Worm (Caenorhabditis elegans) whole organism, young adult: ENCODE results near the gene F22E5.22.
A peak's percentile ranks its signal among the peaks of the same experiment; 100 is the strongest.
"Not testable (repeated sequence)": the region's sequence is repeated elsewhere in the genome, so short reads cannot be mapped to it uniquely, and the experiment has no call there.

Experiments used
- B0336.3 ChIP-seq: fragments of 200-800 bp; sonication (Bioruptor generic); IDR thresholded peaks from 2 replicates; pipeline ENCODE4 v1.3.6; 2022; ENCODE audit warnings: missing genetic modification characterization, missing compliant biosample characterization
- D2030.7 ChIP-seq: fragments of 200-800 bp; sonication (Bioruptor generic); IDR thresholded peaks from 2 replicates; pipeline ENCODE4 v1.3.6; 2022; ENCODE audit warnings: missing genetic modification reagents, missing genetic modification characterization, missing compliant biosample characterization
- F23B12.7 ChIP-seq: sonication (generic microtip); optimal IDR thresholded peaks from 2 replicates; lab custom pipeline; 2017; ENCODE audit warnings: missing genetic modification characterization, mild to moderate bottlenecking, missing compliant biosample characterization, antibody characterized with exemption, moderate library complexity; ENCODE audit not compliant: insufficient read depth
- F52B5.7 ChIP-seq: sonication (generic microtip); optimal IDR thresholded peaks from 2 replicates; lab custom pipeline; 2016; ENCODE audit warnings: mild to moderate bottlenecking, missing genetic modification characterization, missing compliant biosample characterization
- aptf-2 ChIP-seq: fragments of 200-800 bp; sonication (Bioruptor generic); conservative IDR thresholded peaks from 2 replicates; pipeline ENCODE4 v1.3.6; 2022; ENCODE audit warnings: missing genetic modification reagents, missing genetic modification characterization, missing compliant biosample characterization
- atf-7 ChIP-seq: sonication (generic microtip); optimal IDR thresholded peaks from 2 replicates; lab custom pipeline; 2017; ENCODE audit warnings: mild to moderate bottlenecking, missing genetic modification characterization, missing compliant biosample characterization
- athp-1 ChIP-seq: sonication (generic microtip); optimal IDR thresholded peaks from 2 replicates; lab custom pipeline; 2017; ENCODE audit warnings: mild to moderate bottlenecking, missing genetic modification characterization, missing compliant biosample characterization
- attf-3 ChIP-seq: fragments of 200-800 bp; sonication (Bioruptor generic); conservative IDR thresholded peaks from 2 replicates; pipeline ENCODE4 v1.3.6; 2022; ENCODE audit warnings: missing genetic modification reagents, missing genetic modification characterization, missing compliant biosample characterization
- ccch-3 ChIP-seq: fragments of 200-800 bp; sonication (Bioruptor generic); optimal IDR thresholded peaks from 2 replicates; lab custom pipeline; 2018; ENCODE audit warnings: mild to moderate bottlenecking, missing genetic modification characterization, missing compliant biosample characterization
- cebp-1 ChIP-seq, 2 experiments: fragments of 200-800 bp in 1 of 2; sonication (Bioruptor generic) in 1 of 2; sonication (generic microtip) in 1 of 2; IDR thresholded peaks in 1 of 2; optimal IDR thresholded peaks in 1 of 2; 2 replicates each; pipeline versions ENCODE4 v1.3.6 to Lab custom; 2017 to 2022; ENCODE audit warnings: missing compliant biosample characterization in 2 of 2, missing genetic modification characterization in 2 of 2, mild to moderate bottlenecking in 1 of 2, missing genetic modification reagents in 1 of 2, moderate library complexity in 1 of 2
- ceh-40 ChIP-seq: fragments of 200-800 bp; sonication (Bioruptor generic); IDR thresholded peaks from 2 replicates; pipeline ENCODE4 v1.3.6; 2022; ENCODE audit warnings: missing genetic modification characterization, missing compliant biosample characterization
- ceh-79 ChIP-seq: sonication (generic microtip); optimal IDR thresholded peaks from 2 replicates; lab custom pipeline; 2017; ENCODE audit warnings: mild to moderate bottlenecking, missing genetic modification characterization, missing compliant biosample characterization
- dox-1 ChIP-seq: fragments of 200-800 bp; sonication (Bioruptor generic); IDR thresholded peaks from 2 replicates; pipeline ENCODE4 v1.3.6; 2022; ENCODE audit warnings: missing genetic modification reagents, missing genetic modification characterization, missing compliant biosample characterization
- efl-1 ChIP-seq: fragments of 150-350 bp; optimal IDR thresholded peaks from 2 replicates; lab custom pipeline; 2014; ENCODE audit warnings: missing biosample characterization, missing genetic modification reagents, missing genetic modification characterization
- egl-44 ChIP-seq: fragments of 200-800 bp; sonication (Bioruptor generic); IDR thresholded peaks from 2 replicates; pipeline ENCODE4 v1.3.6; 2022; ENCODE audit warnings: missing genetic modification reagents, missing genetic modification characterization, missing compliant biosample characterization
- ekl-4 ChIP-seq: fragments of 200-800 bp; sonication (Bioruptor generic); IDR thresholded peaks from 2 replicates; pipeline ENCODE4 v1.3.6; 2022; ENCODE audit warnings: missing genetic modification reagents, missing genetic modification characterization, missing compliant biosample characterization
- fkh-3 ChIP-seq: sonication (generic microtip); optimal IDR thresholded peaks from 2 replicates; lab custom pipeline; 2016; ENCODE audit warnings: mild to moderate bottlenecking, missing genetic modification characterization, missing compliant biosample characterization
- gei-17 ChIP-seq: fragments of 200-800 bp; sonication (Bioruptor generic); optimal IDR thresholded peaks from 2 replicates; lab custom pipeline; 2018; ENCODE audit warnings: mild to moderate bottlenecking, missing genetic modification characterization, missing compliant biosample characterization
- lsy-27 ChIP-seq: sonication (generic microtip); optimal IDR thresholded peaks from 2 replicates; lab custom pipeline; 2017; ENCODE audit warnings: missing genetic modification characterization, mild to moderate bottlenecking, missing compliant biosample characterization, antibody characterized with exemption, missing genotype, borderline replicate concordance; ENCODE audit not compliant: insufficient read depth
- madf-6 ChIP-seq: fragments of 200-800 bp; sonication (Bioruptor generic); IDR thresholded peaks from 2 replicates; pipeline ENCODE4 v1.3.6; 2022; ENCODE audit warnings: missing genetic modification reagents, missing genetic modification characterization, missing compliant biosample characterization
- madf-8 ChIP-seq: fragments of 200-800 bp; sonication (Bioruptor generic); conservative IDR thresholded peaks from 2 replicates; pipeline ENCODE4 v1.3.6; 2022; ENCODE audit warnings: missing genetic modification reagents, missing genetic modification characterization, missing compliant biosample characterization
- nhr-80 ChIP-seq: sonication (generic microtip); optimal IDR thresholded peaks from 2 replicates; lab custom pipeline; 2016; ENCODE audit warnings: missing genetic modification characterization, missing compliant biosample characterization
- pbrm-1 ChIP-seq: fragments of 200-800 bp; sonication (Bioruptor generic); IDR thresholded peaks from 2 replicates; pipeline ENCODE4 v1.3.6; 2022; ENCODE audit warnings: missing genetic modification reagents, missing genetic modification characterization, missing compliant biosample characterization
- rpc-1 ChIP-seq, 2 experiments: fragments of 150-350 bp in 1 of 2; sonication (generic microtip) in 1 of 2; optimal IDR thresholded peaks; 2 replicates each; lab custom pipeline; 2014 to 2018; ENCODE audit warnings: missing biosample characterization in 1 of 2, missing genetic modification characterization in 1 of 2, missing genetic modification reagents in 1 of 2, missing genotype in 1 of 2
- sdz-38 ChIP-seq: sonication (generic microtip); optimal IDR thresholded peaks from 2 replicates; lab custom pipeline; 2016; ENCODE audit warnings: missing genotype, missing genetic modification characterization, missing compliant biosample characterization
- snpc-4 ChIP-seq, 5 experiments: fragments of 150-350 bp in 1 of 5; sonication (generic microtip) in 4 of 5; optimal IDR thresholded peaks; 2 replicates each; lab custom pipeline; 2014 to 2018; ENCODE audit warnings: missing genetic modification characterization in 5 of 5, missing biosample characterization in 3 of 5, antibody characterized with exemption in 2 of 5, mild to moderate bottlenecking in 2 of 5, missing compliant biosample characterization in 2 of 5, missing genotype in 2 of 5, moderate library complexity in 2 of 5, missing genetic modification reagents in 1 of 5
- tbp1 ChIP-seq: fragments of 200-800 bp; sonication (Bioruptor generic); optimal IDR thresholded peaks from 2 replicates; lab custom pipeline; 2018; ENCODE audit warnings: mild to moderate bottlenecking, missing genetic modification characterization, missing compliant biosample characterization
- ztf-25 ChIP-seq: fragments of 200-800 bp; sonication (Bioruptor generic); IDR thresholded peaks from 2 replicates; pipeline ENCODE4 v1.3.6; 2022; ENCODE audit warnings: missing genetic modification reagents, missing genetic modification characterization, missing compliant biosample characterization
- ztf-3 ChIP-seq: fragments of 200-800 bp; sonication (Bioruptor generic); optimal IDR thresholded peaks from 2 replicates; lab custom pipeline; 2018; ENCODE audit warnings: mild to moderate bottlenecking, missing genetic modification characterization, missing compliant biosample characterization
- ztf-6 ChIP-seq: fragments of 200-800 bp; sonication (Bioruptor generic); IDR thresholded peaks from 2 replicates; pipeline ENCODE4 v1.3.6; 2022; ENCODE audit warnings: missing genetic modification reagents, missing genetic modification characterization, missing compliant biosample characterization

The F22E5.22 gene

ce11 chrII:2665081-2665480 lies 625 bp upstream of the F22E5.22 start, which contains the start of gene F22E5.2:
Gene F22E5.2 (plus strand): TSS chrII:2665381.
- not testable (repeated sequence) for TF ChIP-seq B0336.3; ceh-40 (GFP tag; lab: Robert Waterston, UW); athp-1

DNA sequence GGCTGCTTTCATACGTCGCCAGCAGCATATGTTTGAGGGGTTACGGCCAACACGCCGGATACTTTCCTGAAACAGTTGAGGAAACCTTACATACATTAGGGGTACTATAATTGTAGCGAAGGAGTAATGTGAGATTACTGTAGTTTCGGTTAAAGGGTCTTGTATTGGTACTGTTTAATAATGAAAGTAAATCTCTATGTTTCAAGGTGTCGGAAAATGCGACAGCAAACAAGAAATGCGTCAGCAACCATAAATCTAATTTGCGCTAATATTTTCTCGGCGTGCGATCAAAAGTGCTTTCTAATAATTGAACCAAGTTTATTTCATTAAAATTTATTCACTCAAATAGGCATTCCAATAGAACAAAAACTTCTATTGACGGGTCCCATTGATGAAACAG lies 6.6 kb downstream of the F22E5.22 start, which contains the start of gene sri-57:
TSS of gene sri-57 (minus strand) at position 101 of the 400 bp plus-strand sequence.
- not testable (repeated sequence) for TF ChIP-seq attf-3 (GFP tag; lab: Robert Waterston, UW); ceh-79; fkh-3 (tag; lab: Kevin White, UChicago)
- TF ChIP-seq, all 124 proteins: peak for 0; not testable (repeated sequence) for 124

ce11 chrII:2673534-2673933 lies 7.8 kb downstream of the F22E5.22 start, which contains the start of the genes F22E5.20 and F22E5.1:
Gene F22E5.20 (minus strand): TSS chrII:2673634.
Gene F22E5.1 (plus strand): TSS chrII:2673775.
- not testable (repeated sequence) for TF ChIP-seq ztf-3 (GFP tag; lab: Kevin White, UChicago); F23B12.7 (tag; lab: Kevin White, UChicago); ztf-25 (GFP tag; lab: Robert Waterston, UW)
- TF ChIP-seq, all 124 proteins: peak for 0; not testable (repeated sequence) for 124

DNA sequence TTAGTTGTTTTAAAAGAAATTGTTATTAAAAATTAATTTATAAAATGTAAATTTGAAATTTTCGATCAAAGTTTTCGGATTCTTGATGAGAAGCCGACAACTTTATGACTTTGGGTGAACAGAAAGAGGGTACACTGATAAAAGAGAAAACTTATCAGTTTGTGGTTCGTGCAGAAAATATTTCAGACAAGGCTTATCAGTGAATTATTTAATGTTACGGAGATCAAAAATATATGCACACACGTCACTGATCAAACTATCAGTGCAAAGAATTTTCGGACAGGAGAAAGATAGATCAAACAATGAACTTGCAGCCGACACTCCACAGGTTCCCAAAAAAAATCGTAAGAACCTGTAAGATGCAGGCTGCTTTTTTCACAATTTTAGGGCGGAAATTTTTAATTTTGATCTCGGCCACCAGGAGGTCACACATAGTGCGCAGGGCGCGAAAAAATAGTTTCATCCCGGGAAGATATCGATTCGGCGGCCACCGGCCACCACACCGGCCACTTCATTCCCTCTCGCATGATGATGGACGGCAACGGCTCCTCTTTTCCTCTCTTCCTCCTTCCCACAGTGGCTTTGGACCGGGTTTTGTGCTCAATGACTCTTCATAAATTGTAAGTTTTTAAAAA lies 11.9 kb downstream of the F22E5.22 start, which contains the start of gene F22E5.17:
TSS of gene F22E5.17 (plus strand) at position 508 of the 635 bp plus-strand sequence.
- TF ChIP-seq snpc-4 (GFP tag; optimal IDR thresholded peaks at IDR 0.05; lab: Kevin White, UChicago) (no peak), snpc-4 (tag; optimal IDR thresholded peaks at IDR 0.05; lab: Kevin White, UChicago) (peak in 1 of 4 experiments; percentile 36), efl-1 (GFP tag; lab: Kevin White, UChicago) (peak; percentile 63), atf-7 (tag; lab: Kevin White, UChicago) (peak; percentile 36), madf-8 (GFP tag; lab: Robert Waterston, UW) (peak; percentile 62), aptf-2 (peak; percentile 77), madf-6 (GFP tag; lab: Robert Waterston, UW) (peak; percentile 74), pbrm-1 (GFP tag; lab: Robert Waterston, UW) (no peak), dox-1 (0 out of 2 replicates have a peak, but pooled peaks have one; percentile 17), ccch-3 (no peak), sdz-38 (no peak), nhr-80 (tag; lab: Kevin White, UChicago) (peak; percentile 84), ekl-4 (GFP tag; lab: Robert Waterston, UW) (0 out of 2 replicates have a peak, but pooled peaks have one; percentile 10)
- TF ChIP-seq, all 124 proteins: peak for 9

DNA sequence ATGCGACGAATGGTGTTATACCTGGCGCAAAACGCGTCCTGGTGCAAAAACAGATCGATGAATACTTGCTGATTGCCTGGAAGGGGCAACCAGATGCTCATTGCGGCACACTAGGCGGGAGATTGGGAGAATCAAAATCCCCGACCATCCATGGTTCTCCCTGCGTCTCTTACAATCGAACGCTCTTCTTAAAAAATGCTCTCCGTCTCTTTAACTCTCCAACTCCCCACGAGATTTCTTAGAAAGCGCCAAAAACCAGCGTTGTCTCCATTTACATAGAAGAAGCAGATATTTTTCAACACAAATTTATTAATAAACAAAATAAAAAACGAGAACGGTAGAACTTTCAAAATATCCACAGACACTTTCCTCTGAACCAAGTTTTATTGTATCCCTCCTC lies 15.4 kb downstream of the F22E5.22 start, which contains the start of gene F34D6.1:
TSS of gene F34D6.1 (minus strand) at position 101 of the 400 bp plus-strand sequence.
- TF ChIP-seq tbp1 (GFP tag; lab: Kevin White, UChicago) (no peak), cebp-1 (GFP tag; IDR thresholded peaks at IDR 0.05; lab: Robert Waterston, UW) (no peak), cebp-1 (tag; optimal IDR thresholded peaks at IDR 0.05; lab: Kevin White, UChicago) (no peak), gei-17 (GFP tag; lab: Kevin White, UChicago) (no peak), rpc-1 (optimal IDR thresholded peaks at IDR 0.05; lab: Kevin White, UChicago) (no peak), rpc-1 (tag; optimal IDR thresholded peaks at IDR 0.05; lab: Kevin White, UChicago) (no peak), lsy-27 (tag; lab: Kevin White, UChicago) (no peak)

ce11 chrII:2684208-2684607 lies 18.5 kb downstream of the F22E5.22 start, which contains the start of gene ceh-87:
Gene ceh-87 (minus strand): TSS chrII:2684308.
- no peak for TF ChIP-seq D2030.7 (GFP tag; lab: Robert Waterston, UW)
- TF ChIP-seq F52B5.7 (tag; lab: Kevin White, UChicago) = no peak
- TF ChIP-seq ztf-6 (GFP tag; lab: Robert Waterston, UW) = no peak
- TF ChIP-seq egl-44 = no peak
- TF ChIP-seq ztf-25 (GFP tag; lab: Robert Waterston, UW) = no peak
